Fruit fly (Drosophila melanogaster): ENCODE data around the gene CG2961.

- TF ChIP-seq h (GFP tag; optimal IDR thresholded peaks at IDR 0.05) (no peak), usp (GFP tag; optimal IDR thresholded peaks at IDR 0.05) (no peak), jim (GFP tag; optimal IDR thresholded peaks at IDR 0.05) (no peak), Abd-B (GFP tag; optimal IDR thresholded peaks at IDR 0.05) (no peak), GATAd (GFP tag; optimal IDR thresholded peaks at IDR 0.05) (no peak), Myc (optimal IDR thresholded peaks at IDR 0.05) (no peak)
Measured at dm6 chrX:10219039-10219438, 13.8 kb downstream of the CG2961 start, which contains the start of gene CG15308.
